Worm (Caenorhabditis elegans): ENCODE data around the gene C09H10.9.

ce11 chrII:11142571-11142970 lies 38.3 kb downstream of the C09H10.9 start, which contains the start of gene arrd-6:
- TF ChIP-seq nfya-1 (tag; optimal IDR thresholded peaks at IDR 0.05), result no peak
- no peak for TF ChIP-seq K02D7.2 (tag; optimal IDR thresholded peaks at IDR 0.05)
- TF ChIP-seq fkh-10 (GFP tag; optimal IDR thresholded peaks at IDR 0.05), result no peak
- TF ChIP-seq lim-6 (tag; optimal IDR thresholded peaks at IDR 0.05), result no peak
- TF ChIP-seq unc-86 (tag; optimal IDR thresholded peaks at IDR 0.05), result no peak
- no peak for TF ChIP-seq elt-2 (tag; optimal IDR thresholded peaks at IDR 0.05)
- TF ChIP-seq ama-1 (optimal IDR thresholded peaks at IDR 0.05), result no peak
- no peak for TF ChIP-seq unc-55 (GFP tag; optimal IDR thresholded peaks at IDR 0.05)
- TF ChIP-seq hlh-6 (tag; optimal IDR thresholded peaks at IDR 0.05), result no peak
- TF ChIP-seq ceh-19 (GFP tag; optimal IDR thresholded peaks at IDR 0.05), result no peak
- TF ChIP-seq ceh-22 (tag; optimal IDR thresholded peaks at IDR 0.05), result no peak

Measured in whole organism, late embryonic.